Worm (Caenorhabditis elegans) whole organism, young adult: ENCODE results near the gene ZK512.8.

Experiments used
- egrh-3 ChIP-seq: fragments of 200-800 bp; sonication (Bioruptor generic); IDR thresholded peaks from 2 replicates; pipeline ENCODE4 v1.3.6; 2022; ENCODE audit warnings: missing genetic modification reagents, missing genetic modification characterization, missing compliant biosample characterization
- nhr-179 ChIP-seq: sonication (generic microtip); optimal IDR thresholded peaks from 2 replicates; lab custom pipeline; 2016; ENCODE audit warnings: mild to moderate bottlenecking, missing genetic modification characterization, missing compliant biosample characterization
- snpc-3.4 ChIP-seq: sonication (generic microtip); optimal IDR thresholded peaks from 2 replicates; lab custom pipeline; 2017; ENCODE audit warnings: missing genetic modification characterization, mild to moderate bottlenecking, missing compliant biosample characterization, antibody characterized with exemption, moderate library complexity, missing genotype, missing genetic modification reagents
- somi-1 ChIP-seq: fragments of 200-800 bp; sonication (Bioruptor generic); optimal IDR thresholded peaks from 2 replicates; lab custom pipeline; 2018; ENCODE audit warnings: mild to moderate bottlenecking, missing genetic modification characterization, missing compliant biosample characterization
- unc-62 ChIP-seq: fragments of 150-350 bp; optimal IDR thresholded peaks from 2 replicates; lab custom pipeline; 2014; ENCODE audit warnings: missing biosample characterization, missing genetic modification reagents, missing genetic modification characterization
- ztf-3 ChIP-seq: fragments of 200-800 bp; sonication (Bioruptor generic); optimal IDR thresholded peaks from 2 replicates; lab custom pipeline; 2018; ENCODE audit warnings: mild to moderate bottlenecking, missing genetic modification characterization, missing compliant biosample characterization

DNA sequence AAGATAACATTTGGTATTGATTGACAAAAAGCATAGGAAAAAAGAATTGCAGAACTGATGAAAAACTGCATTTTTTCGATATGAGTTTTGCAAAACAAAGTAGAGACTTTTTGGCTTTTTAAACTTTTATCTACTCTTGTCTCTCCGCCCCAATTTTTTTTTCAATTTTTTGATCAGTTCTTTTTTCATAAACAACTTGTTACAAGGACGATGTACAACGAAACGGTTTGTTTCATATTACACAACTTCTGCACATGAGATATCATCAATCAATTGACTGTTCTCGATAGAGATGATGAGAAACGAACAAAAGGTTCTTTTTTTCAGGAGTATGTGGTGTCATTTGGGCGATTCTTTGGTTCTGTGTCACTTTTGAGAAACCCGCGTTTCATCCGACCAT, 7.3 kb upstream of the ZK512.8 start, which contains the start of gene ZK512.7:
- TF ChIP-seq unc-62 (GFP tag; lab: Kevin White, UChicago) (no peak), nhr-179 (tag; lab: Kevin White, UChicago) (no peak), somi-1 (GFP tag; lab: Kevin White, UChicago) (no peak), ztf-3 (no peak), egrh-3 (GFP tag; lab: Robert Waterston, UW) (no peak), snpc-3.4 (no peak)
